Worm (Caenorhabditis elegans): Measurements from ENCODE around the gene kel-3.

ce11 chrIII:13430162-13430561, 34.5 kb upstream of the kel-3 start, which contains the start of gene trf-1:
- TF ChIP-seq blmp-1 (tag; optimal IDR thresholded peaks at IDR 0.05), result no peak
- TF ChIP-seq ceh-83 (GFP tag; optimal IDR thresholded peaks at IDR 0.05), result no peak
- no peak for TF ChIP-seq nhr-12 (tag; optimal IDR thresholded peaks at IDR 0.05)
- TF ChIP-seq nhr-76 (tag; optimal IDR thresholded peaks at IDR 0.05), result no peak
- TF ChIP-seq lin-13 (tag; optimal IDR thresholded peaks at IDR 0.05), result no peak
- TF ChIP-seq mep-1 (tag; optimal IDR thresholded peaks at IDR 0.05), result no peak
- no peak for TF ChIP-seq unc-62 (GFP tag; optimal IDR thresholded peaks at IDR 0.05)
- no peak for TF ChIP-seq snpc-4 (tag; optimal IDR thresholded peaks at IDR 0.05)
- TF ChIP-seq unc-39 (tag; optimal IDR thresholded peaks at IDR 0.05), result no peak
- TF ChIP-seq flh-1 (GFP tag; optimal IDR thresholded peaks at IDR 0.05), result no peak
- no peak for TF ChIP-seq sptf-1 (tag; optimal IDR thresholded peaks at IDR 0.05)
- TF ChIP-seq nhr-237 (tag; optimal IDR thresholded peaks at IDR 0.05), result no peak

All from whole organism, mixed stage, embryonic.